Worm (Caenorhabditis elegans) whole organism, L4 larva: ENCODE results near the gene ppm-2.

Source experiments
- F26F4.8 ChIP-seq: fragments of 200-800 bp; sonication (Bioruptor generic); conservative IDR thresholded peaks from 2 replicates; pipeline ENCODE4 v1.3.6; 2022; ENCODE audit warnings: missing genetic modification characterization, missing compliant biosample characterization
- ama-1 ChIP-seq: fragments of 150-350 bp; optimal IDR thresholded peaks from 2 replicates; lab custom pipeline; 2014; ENCODE audit warnings: inconsistent platforms, mixed read lengths
- dmd-9 ChIP-seq: fragments of 200-800 bp; sonication (Bioruptor generic); IDR thresholded peaks from 2 replicates; pipeline ENCODE4 v1.3.6; 2022; ENCODE audit warnings: missing genetic modification reagents, missing genetic modification characterization, missing compliant biosample characterization
- fos-1 ChIP-seq: fragments of 150-350 bp; optimal IDR thresholded peaks from 2 replicates; lab custom pipeline; 2014; ENCODE audit warnings: missing biosample characterization, missing genetic modification characterization
- hif-1 ChIP-seq, 2 experiments: sonication (generic microtip); optimal IDR thresholded peaks; 2 replicates each; lab custom pipeline; 2016 to 2017; ENCODE audit warnings: missing compliant biosample characterization in 2 of 2, missing genetic modification characterization in 2 of 2, missing genetic modification reagents in 2 of 2, missing genotype in 2 of 2, mild to moderate bottlenecking in 1 of 2
- hlh-11 ChIP-seq: fragments of 200-800 bp; sonication (Bioruptor generic); optimal IDR thresholded peaks from 2 replicates; lab custom pipeline; 2018; ENCODE audit warnings: mild to moderate bottlenecking, missing genetic modification characterization, missing compliant biosample characterization
- lin-1 ChIP-seq: fragments of 200-800 bp; sonication (Bioruptor generic); IDR thresholded peaks from 2 replicates; pipeline ENCODE4 v1.3.6; 2022; ENCODE audit warnings: missing genetic modification reagents, missing genetic modification characterization, missing compliant biosample characterization
- lin-13 ChIP-seq: fragments of 150-350 bp; optimal IDR thresholded peaks from 2 replicates; lab custom pipeline; 2014; ENCODE audit warnings: missing biosample characterization, missing genetic modification reagents, missing genetic modification characterization
- lin-39 ChIP-seq: fragments of 150-350 bp; optimal IDR thresholded peaks from 2 replicates; lab custom pipeline; 2014; ENCODE audit warnings: missing biosample characterization, missing genetic modification reagents, missing genetic modification characterization
- mep-1 ChIP-seq: fragments of 150-350 bp; sonication (generic microtip); optimal IDR thresholded peaks from 3 replicates; lab custom pipeline; 2014; ENCODE audit warnings: missing biosample characterization, missing genetic modification characterization
- zag-1 ChIP-seq: fragments of 150-350 bp; optimal IDR thresholded peaks from 2 replicates; lab custom pipeline; 2014; ENCODE audit warnings: missing biosample characterization, missing genetic modification characterization

DNA sequence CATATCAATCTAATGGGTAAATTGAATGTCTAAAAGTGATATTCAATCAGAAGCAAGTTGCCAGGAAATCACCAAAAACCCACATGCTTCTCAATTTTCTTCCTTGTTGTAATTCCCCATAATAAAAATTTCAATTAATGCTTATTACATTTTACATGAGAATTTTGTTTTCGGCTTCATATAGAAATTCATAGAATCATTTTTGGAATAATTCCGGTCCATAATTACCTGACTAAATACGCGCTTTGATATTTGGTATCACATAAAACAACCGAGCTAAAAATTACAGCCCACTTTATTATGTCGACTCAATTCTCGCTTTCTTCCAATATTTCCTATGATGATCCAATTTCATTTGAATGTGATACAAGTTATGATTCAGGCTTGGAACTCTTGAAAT, 21.7 kb downstream of the ppm-2 start, which contains the start of gene srg-13:
- TF ChIP-seq lin-39 (no peak), fos-1 (tag; lab: Kevin White, UChicago) (no peak), lin-13 (GFP tag; lab: Kevin White, UChicago) (no peak), hlh-11 (tag; lab: Kevin White, UChicago) (no peak), F26F4.8 (no peak), zag-1 (tag; lab: Kevin White, UChicago) (no peak), mep-1 (tag; lab: Kevin White, UChicago) (no peak), hif-1 (tag; optimal IDR thresholded peaks at IDR 0.05; lab: Kevin White, UChicago) (no peak), ama-1 (lab: Kevin White, UChicago) (no peak), lin-1 (GFP tag; lab: Robert Waterston, UW) (no peak), dmd-9 (GFP tag; lab: Robert Waterston, UW) (no peak)
